Fruit fly (Drosophila melanogaster): Measurements from ENCODE around the gene CG14089.
A peak's percentile ranks its signal among the peaks of the same experiment; 100 is the strongest.

CG14089 gene

dm6 chr3L:19280700-19281099 lies at the start of gene CG14089:
Gene CG14089 (minus strand): TSS chr3L:19280800.
- TF ChIP-seq CTCF (optimal IDR thresholded peaks at IDR 0.05) (no peak), CG8478 (optimal IDR thresholded peaks at IDR 0.05) (no peak)

- TF ChIP-seq CTCF (optimal IDR thresholded peaks at IDR 0.05): no peak
- TF ChIP-seq CG8478 (optimal IDR thresholded peaks at IDR 0.05): no peak
Observed at dm6 chr3L:19329499-19329898, 48.9 kb upstream of the CG14089 start.

- TF ChIP-seq CG8478 (optimal IDR thresholded peaks at IDR 0.05): no peak
- peak; percentile 55 to 67 for TF ChIP-seq CTCF (optimal IDR thresholded peaks at IDR 0.05)
Observed at dm6 chr3L:19328076-19328475, 47.5 kb upstream of the CG14089 start.

- no peak for TF ChIP-seq CG8478 (optimal IDR thresholded peaks at IDR 0.05)
Observed at dm6 chr3L:19327223-19327622, 46.6 kb upstream of the CG14089 start.

dm6 chr3L:19326029-19326428 lies 45.4 kb upstream of the CG14089 start:
- no peak for TF ChIP-seq CTCF (optimal IDR thresholded peaks at IDR 0.05)
- no peak for TF ChIP-seq CG8478 (optimal IDR thresholded peaks at IDR 0.05)

- TF ChIP-seq CG8478 (optimal IDR thresholded peaks at IDR 0.05) (no peak), CTCF (optimal IDR thresholded peaks at IDR 0.05) (no peak)
Observed at dm6 chr3L:19316638-19317037, 36.0 kb upstream of the CG14089 start.

dm6 chr3L:19314877-19315276 lies 34.3 kb upstream of the CG14089 start:
- TF ChIP-seq CG8478 (optimal IDR thresholded peaks at IDR 0.05): no peak
- TF ChIP-seq CTCF (optimal IDR thresholded peaks at IDR 0.05): no peak

dm6 chr3L:19294613-19295299 lies 14.2 kb upstream of the CG14089 start:
- TF ChIP-seq CG8478 (optimal IDR thresholded peaks at IDR 0.05) (no peak), CTCF (optimal IDR thresholded peaks at IDR 0.05) (no peak)

DNA sequence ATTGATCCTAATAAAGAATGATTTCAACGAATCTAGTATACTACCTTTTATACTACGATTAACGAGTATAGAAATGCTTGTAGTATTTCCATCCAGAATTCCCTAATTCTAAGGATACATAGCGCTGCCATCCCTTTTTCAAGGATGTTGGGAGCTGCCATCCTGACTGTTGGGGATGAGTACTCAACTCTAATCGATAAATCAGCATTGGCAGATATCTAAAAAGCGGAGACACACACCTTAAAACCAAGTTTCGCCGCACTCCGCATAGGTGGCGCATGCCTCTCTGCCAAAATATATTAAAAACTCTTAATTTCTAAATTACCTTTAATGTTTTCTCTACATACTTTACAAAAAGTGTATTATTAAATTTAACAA lies 13.6 kb upstream of the CG14089 start, which contains the start of gene fal:
TSS of gene fal (plus strand) at position 330 of the 378 bp plus-strand sequence.
- TF ChIP-seq CG8478 (optimal IDR thresholded peaks at IDR 0.05) (no peak), CTCF (optimal IDR thresholded peaks at IDR 0.05) (peak; percentile 92 to 93)

DNA sequence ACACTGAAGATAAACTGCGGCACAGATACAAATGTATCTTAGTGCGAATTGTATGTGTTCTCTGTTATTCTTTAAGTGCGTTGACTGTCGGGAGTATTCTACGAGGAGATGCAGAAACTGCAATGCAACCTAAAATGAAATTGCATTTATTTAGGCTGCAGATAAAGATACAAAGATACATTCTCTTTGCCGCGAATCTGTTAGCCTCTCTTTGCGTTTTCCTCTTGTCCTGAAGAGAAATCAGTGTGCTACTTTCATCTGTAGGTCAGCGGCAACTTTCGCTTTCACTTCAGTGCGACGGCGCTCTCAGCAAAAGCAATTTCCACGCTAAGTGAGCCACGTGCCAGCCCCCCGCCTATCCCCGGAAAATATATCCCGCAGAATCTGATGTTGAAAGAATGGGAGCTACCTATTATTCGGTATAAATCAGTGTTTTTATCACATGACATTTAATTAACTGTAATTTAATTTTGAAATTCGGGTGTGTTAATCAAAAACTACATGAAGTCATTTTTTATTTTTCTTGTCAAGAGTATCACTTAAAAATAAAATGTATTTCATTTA lies 12.7 kb upstream of the CG14089 start:
- TF ChIP-seq CTCF (optimal IDR thresholded peaks at IDR 0.05) (no peak), CG8478 (optimal IDR thresholded peaks at IDR 0.05) (no peak)

dm6 chr3L:19292440-19293175 lies 12.0 kb upstream of the CG14089 start, which contains the start of gene Gbs-76A:
Gene Gbs-76A (minus strand): TSS chr3L:19292766.
- TF ChIP-seq CG8478 (optimal IDR thresholded peaks at IDR 0.05) (no peak), CTCF (optimal IDR thresholded peaks at IDR 0.05) (no peak)

DNA sequence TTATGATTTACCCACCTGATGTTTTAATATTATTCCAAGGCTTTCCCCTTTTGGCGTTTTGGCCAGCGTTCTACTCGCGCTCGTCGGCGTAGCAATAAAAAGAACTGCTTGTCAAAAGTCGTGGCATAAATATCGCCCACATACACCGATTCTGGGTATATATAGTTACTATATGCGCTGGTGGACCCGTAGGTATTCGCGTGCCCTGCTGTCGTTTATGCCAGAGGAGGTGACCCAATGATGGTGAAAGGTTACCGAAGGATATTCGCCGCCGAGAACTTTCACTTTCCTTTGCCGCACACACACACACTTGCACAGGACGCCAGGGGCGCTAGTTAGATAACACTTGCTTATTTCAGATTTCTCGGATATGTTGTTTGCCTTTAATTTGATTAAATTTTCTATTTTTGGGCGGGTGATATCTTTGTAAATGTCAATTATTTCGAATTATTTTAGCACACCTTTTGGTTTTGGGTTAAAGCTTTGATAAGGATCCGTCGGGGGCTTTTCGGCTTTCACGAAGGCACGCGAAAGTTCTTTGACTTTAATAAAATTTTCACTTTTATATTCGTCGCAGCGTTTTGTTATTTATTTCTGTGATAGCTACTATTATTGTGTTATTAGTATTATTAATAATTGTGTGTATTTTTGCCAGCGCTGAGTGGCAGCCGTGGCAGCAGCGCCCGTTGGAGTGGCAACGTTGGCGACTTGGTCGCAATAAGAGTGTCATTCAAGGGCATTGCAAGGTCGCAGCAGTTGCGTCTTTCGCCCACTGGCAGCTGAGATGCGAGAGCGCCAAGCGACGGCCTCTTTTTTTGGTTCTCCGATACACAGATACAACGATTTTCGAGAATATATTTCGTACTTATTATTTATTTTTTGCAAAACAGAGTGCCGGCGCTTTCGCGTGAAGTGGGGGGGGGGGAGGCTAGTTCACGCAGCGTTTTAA lies 11.1 kb upstream of the CG14089 start:
- TF ChIP-seq CG8478 (optimal IDR thresholded peaks at IDR 0.05) (no peak), CTCF (optimal IDR thresholded peaks at IDR 0.05) (no peak)

dm6 chr3L:19289411-19289810 lies 8.8 kb upstream of the CG14089 start:
- TF ChIP-seq CG8478 (optimal IDR thresholded peaks at IDR 0.05) (no peak), CTCF (optimal IDR thresholded peaks at IDR 0.05) (no peak)

- TF ChIP-seq CTCF (optimal IDR thresholded peaks at IDR 0.05) (no peak), CG8478 (optimal IDR thresholded peaks at IDR 0.05) (no peak)
Observed at dm6 chr3L:19288395-19288969, 7.9 kb upstream of the CG14089 start.

Measured in S2 (cell line).